Fruit fly (Drosophila melanogaster): ENCODE measurements around the gene Sam-S.

DNA sequence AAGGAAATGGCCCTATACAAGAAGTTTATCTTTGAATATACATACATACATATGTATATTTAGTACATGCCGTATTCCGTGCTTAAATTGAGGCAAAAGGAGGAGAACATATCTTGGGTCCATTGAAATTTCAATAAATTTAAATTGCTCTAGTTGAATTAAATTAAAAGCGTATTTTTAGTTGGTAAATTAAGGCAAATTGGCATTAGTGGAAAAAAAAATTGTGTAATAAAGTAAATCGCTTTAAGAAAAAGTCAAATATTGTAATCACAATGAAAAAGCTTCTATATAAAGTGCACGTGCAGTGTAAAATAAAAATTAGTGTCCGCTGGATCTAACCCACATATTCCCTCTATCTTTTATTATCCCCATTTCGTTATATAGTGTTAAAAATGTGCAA lies 55.5 kb downstream of the Sam-S start:
- TF ChIP-seq CG8159 (tag; optimal IDR thresholded peaks at IDR 0.05), result no peak
- TF ChIP-seq D1 (tag; optimal IDR thresholded peaks at IDR 0.05), result peak; percentile 59
- no peak for TF ChIP-seq Ets98B (GFP tag; IDR thresholded peaks at IDR 0.05)
- TF ChIP-seq CG12605 (GFP tag; IDR thresholded peaks at IDR 0.05), result no peak
- no peak for TF ChIP-seq CG17806 (tag; optimal IDR thresholded peaks at IDR 0.05)
- no peak for TF ChIP-seq CG14655 (GFP tag; optimal IDR thresholded peaks at IDR 0.05)
- TF ChIP-seq CG32121 (GFP tag; IDR thresholded peaks at IDR 0.05), result no peak
- no peak for TF ChIP-seq CG34367 (tag; optimal IDR thresholded peaks at IDR 0.05)
- TF ChIP-seq CG15710 (tag; optimal IDR thresholded peaks at IDR 0.05), result no peak
- TF ChIP-seq CG13204 (GFP tag; optimal IDR thresholded peaks at IDR 0.05), result no peak
- TF ChIP-seq Snoo (tag; optimal IDR thresholded peaks at IDR 0.05), result no peak
- TF ChIP-seq Pif1B (GFP tag; optimal IDR thresholded peaks at IDR 0.05), result no peak

Measured in whole organism, pupa.